Worm (Caenorhabditis elegans) whole organism, L1 larva: ENCODE results near the gene K11D12.14.

Source experiments
- C04F5.9 ChIP-seq: sonication (generic microtip); optimal IDR thresholded peaks from 2 replicates; lab custom pipeline; 2016; ENCODE audit warnings: missing genetic modification characterization, missing compliant biosample characterization
- C16A3.4 ChIP-seq: fragments of 150-350 bp; optimal IDR thresholded peaks from 2 replicates; lab custom pipeline; 2014; ENCODE audit warnings: missing biosample characterization, missing genetic modification characterization
- F16B12.6 ChIP-seq: fragments of 150-350 bp; optimal IDR thresholded peaks from 2 replicates; lab custom pipeline; 2014; ENCODE audit warnings: missing biosample characterization, missing genetic modification characterization
- alr-1 ChIP-seq: fragments of 200-800 bp; sonication (Bioruptor generic); optimal IDR thresholded peaks from 2 replicates; lab custom pipeline; 2018; ENCODE audit warnings: borderline replicate concordance, mild to moderate bottlenecking, missing genetic modification characterization, missing compliant biosample characterization
- aly-2 ChIP-seq: fragments of 150-350 bp; optimal IDR thresholded peaks from 2 replicates; lab custom pipeline; 2014; ENCODE audit warnings: missing biosample characterization, missing genetic modification characterization
- ama-1 ChIP-seq: fragments of 150-350 bp; optimal IDR thresholded peaks from 2 replicates; lab custom pipeline; 2014
- blmp-1 ChIP-seq: fragments of 150-350 bp; optimal IDR thresholded peaks from 2 replicates; lab custom pipeline; 2014; ENCODE audit warnings: missing biosample characterization, missing genetic modification characterization
- ceh-8 ChIP-seq: fragments of 200-800 bp; sonication (Bioruptor generic); optimal IDR thresholded peaks from 2 replicates; lab custom pipeline; 2018; ENCODE audit warnings: mild to moderate bottlenecking, missing genetic modification characterization, moderate library complexity, missing compliant biosample characterization
- ceh-82 ChIP-seq, 3 experiments: fragments of 150-350 bp in 1 of 3; sonication (generic microtip) in 2 of 3; optimal IDR thresholded peaks; 2 replicates each; lab custom pipeline; 2014 to 2017; ENCODE audit warnings: missing biosample characterization in 3 of 3, missing genetic modification characterization in 3 of 3
- ceh-88 ChIP-seq: fragments of 200-800 bp; sonication (Bioruptor generic); IDR thresholded peaks from 2 replicates; pipeline ENCODE4 v1.3.6; 2022; ENCODE audit warnings: missing genetic modification characterization, missing compliant biosample characterization
- ceh-90 ChIP-seq: sonication (generic microtip); optimal IDR thresholded peaks from 2 replicates; lab custom pipeline; 2016; ENCODE audit warnings: missing genetic modification characterization, missing compliant biosample characterization
- ces-1 ChIP-seq: fragments of 150-350 bp; optimal IDR thresholded peaks from 2 replicates; lab custom pipeline; 2014; ENCODE audit warnings: missing biosample characterization, missing genetic modification reagents, missing genetic modification characterization
- dpl-1 ChIP-seq, 3 experiments: fragments of 150-350 bp in 2 of 3; sonication (generic microtip) in 1 of 3; optimal IDR thresholded peaks; 2 replicates each; lab custom pipeline; 2014 to 2017; ENCODE audit warnings: missing biosample characterization in 3 of 3, missing genetic modification characterization in 3 of 3, missing genetic modification reagents in 3 of 3
- efl-1 ChIP-seq, 4 experiments: fragments of 150-350 bp; optimal IDR thresholded peaks in 3 of 4; peaks in 1 of 4; 1 replicate in 1 of 4; 2 replicates in 3 of 4; lab custom pipeline; 2014; ENCODE audit warnings: missing biosample characterization in 2 of 4, missing genetic modification characterization in 2 of 4, missing genetic modification reagents in 2 of 4
- egl-13 ChIP-seq: sonication (generic microtip); optimal IDR thresholded peaks from 2 replicates; lab custom pipeline; 2016; ENCODE audit warnings: missing genotype, missing genetic modification reagents, missing genetic modification characterization, missing compliant biosample characterization
- elt-2 ChIP-seq: sonication (generic microtip); optimal IDR thresholded peaks from 2 replicates; lab custom pipeline; 2016; ENCODE audit warnings: missing genetic modification characterization, mild to moderate bottlenecking, inconsistent platforms, missing compliant biosample characterization, missing genetic modification reagents
- elt-3 ChIP-seq, 6 experiments: fragments of 150-350 bp in 1 of 6; sonication (generic microtip); optimal IDR thresholded peaks; 2 replicates each; lab custom pipeline; 2017 to 2018; ENCODE audit warnings: missing biosample characterization in 6 of 6, missing genetic modification characterization in 6 of 6, inconsistent platforms in 1 of 6
- fos-1 ChIP-seq: fragments of 150-350 bp; optimal IDR thresholded peaks from 2 replicates; lab custom pipeline; 2014; ENCODE audit warnings: missing biosample characterization, missing genetic modification characterization
- grh-1 ChIP-seq: fragments of 200-800 bp; sonication (Bioruptor generic); IDR thresholded peaks from 2 replicates; pipeline ENCODE4 v1.3.6; 2022; ENCODE audit warnings: missing genetic modification reagents, missing genetic modification characterization, missing compliant biosample characterization
- hpl-2 ChIP-seq: fragments of 150-350 bp; optimal IDR thresholded peaks from 2 replicates; lab custom pipeline; 2014; ENCODE audit warnings: missing biosample characterization, missing genetic modification reagents, missing genetic modification characterization
- irx-1 ChIP-seq: sonication (generic microtip); optimal IDR thresholded peaks from 2 replicates; lab custom pipeline; 2016; ENCODE audit warnings: missing genetic modification characterization, missing compliant biosample characterization
- isw-1 ChIP-seq: fragments of 200-800 bp; sonication (Bioruptor generic); IDR thresholded peaks from 2 replicates; pipeline ENCODE4 v1.3.6; 2022; ENCODE audit warnings: missing genetic modification characterization, missing compliant biosample characterization
- jun-1 ChIP-seq: fragments of 150-350 bp; optimal IDR thresholded peaks from 2 replicates; lab custom pipeline; 2014; ENCODE audit warnings: missing biosample characterization, missing genetic modification reagents, missing genetic modification characterization
- lin-14 ChIP-seq: fragments of 200-800 bp; sonication (Bioruptor generic); optimal IDR thresholded peaks from 2 replicates; lab custom pipeline; 2018; ENCODE audit warnings: mild to moderate bottlenecking, missing genetic modification characterization, moderate library complexity, missing compliant biosample characterization
- lin-35 ChIP-seq, 2 experiments: fragments of 150-350 bp; optimal IDR thresholded peaks; 2 replicates each; lab custom pipeline; 2014; ENCODE audit warnings: missing biosample characterization in 2 of 2, missing genetic modification characterization in 2 of 2, missing genetic modification reagents in 2 of 2
- lin-39 ChIP-seq: fragments of 150-350 bp; optimal IDR thresholded peaks from 2 replicates; lab custom pipeline; 2014; ENCODE audit warnings: missing biosample characterization, missing genetic modification reagents, missing genetic modification characterization
- lsy-2 ChIP-seq, 2 experiments: fragments of 150-350 bp; optimal IDR thresholded peaks; 2 replicates each; lab custom pipeline; 2014; ENCODE audit warnings: missing biosample characterization in 2 of 2, missing genetic modification characterization in 2 of 2
- mdl-1 ChIP-seq, 2 experiments: fragments of 150-350 bp; optimal IDR thresholded peaks; 2 replicates each; lab custom pipeline; 2014 to 2017; ENCODE audit warnings: missing biosample characterization in 2 of 2, missing genetic modification characterization in 2 of 2, inconsistent platforms in 1 of 2
- mep-1 ChIP-seq: fragments of 150-350 bp; optimal IDR thresholded peaks from 2 replicates; lab custom pipeline; 2014; ENCODE audit warnings: missing biosample characterization, missing genetic modification characterization
- nhr-11 ChIP-seq: fragments of 150-350 bp; optimal IDR thresholded peaks from 2 replicates; lab custom pipeline; 2014; ENCODE audit warnings: missing biosample characterization, missing genetic modification characterization
- nhr-19 ChIP-seq: fragments of 200-800 bp; sonication (Bioruptor generic); conservative IDR thresholded peaks from 2 replicates; pipeline ENCODE4 v1.3.6; 2022; ENCODE audit warnings: missing genetic modification characterization, missing compliant biosample characterization
- nhr-20 ChIP-seq: sonication (generic microtip); optimal IDR thresholded peaks from 2 replicates; lab custom pipeline; 2016; ENCODE audit warnings: mild to moderate bottlenecking, missing genetic modification characterization, missing compliant biosample characterization
- nhr-237 ChIP-seq: fragments of 150-350 bp; optimal IDR thresholded peaks from 2 replicates; lab custom pipeline; 2014; ENCODE audit warnings: missing biosample characterization, missing genetic modification characterization
- nhr-28 ChIP-seq: fragments of 150-350 bp; optimal IDR thresholded peaks from 2 replicates; lab custom pipeline; 2014; ENCODE audit warnings: missing biosample characterization, missing genetic modification characterization
- nhr-47 ChIP-seq: sonication (generic microtip); optimal IDR thresholded peaks from 2 replicates; lab custom pipeline; 2016; ENCODE audit warnings: mild to moderate bottlenecking, missing genetic modification characterization, moderate library complexity, missing compliant biosample characterization
- nhr-71 ChIP-seq: sonication (generic microtip); optimal IDR thresholded peaks from 2 replicates; lab custom pipeline; 2016; ENCODE audit warnings: mild to moderate bottlenecking, missing genetic modification characterization, moderate library complexity, missing compliant biosample characterization
- nhr-84 ChIP-seq: sonication (generic microtip); optimal IDR thresholded peaks from 2 replicates; lab custom pipeline; 2017; ENCODE audit warnings: missing biosample characterization, missing genetic modification characterization
- nhr-85 ChIP-seq: sonication (generic microtip); peaks from one replicate; lab custom pipeline; 2016; ENCODE audit warnings: missing genetic modification characterization, inconsistent platforms, missing compliant biosample characterization
- nhr-90 ChIP-seq: sonication (generic microtip); optimal IDR thresholded peaks from 2 replicates; lab custom pipeline; 2016; ENCODE audit warnings: mild to moderate bottlenecking, missing genetic modification characterization, missing compliant biosample characterization; ENCODE audit not compliant: poor library complexity
- rnt-1 ChIP-seq: sonication (generic microtip); optimal IDR thresholded peaks from 2 replicates; lab custom pipeline; 2016; ENCODE audit warnings: mild to moderate bottlenecking, missing genetic modification characterization, moderate library complexity, missing compliant biosample characterization
- skn-1 ChIP-seq: fragments of 150-350 bp; optimal IDR thresholded peaks from 2 replicates; lab custom pipeline; 2014; ENCODE audit warnings: missing biosample characterization, missing genetic modification characterization
- snpc-4 ChIP-seq: fragments of 150-350 bp; optimal IDR thresholded peaks from 2 replicates; lab custom pipeline; 2014; ENCODE audit warnings: missing biosample characterization, missing genetic modification characterization
- snu-23 ChIP-seq: sonication (generic microtip); optimal IDR thresholded peaks from 2 replicates; lab custom pipeline; 2016; ENCODE audit warnings: missing genetic modification characterization, missing compliant biosample characterization
- swsn-7 ChIP-seq: sonication (generic microtip); optimal IDR thresholded peaks from 2 replicates; lab custom pipeline; 2016; ENCODE audit warnings: missing genetic modification characterization, missing compliant biosample characterization
- tlp-1 ChIP-seq: fragments of 150-350 bp; optimal IDR thresholded peaks from 2 replicates; lab custom pipeline; 2014; ENCODE audit warnings: missing biosample characterization, missing genetic modification characterization
- unc-130 ChIP-seq: fragments of 150-350 bp; optimal IDR thresholded peaks from 2 replicates; lab custom pipeline; 2017; ENCODE audit warnings: missing biosample characterization, missing genetic modification characterization, inconsistent platforms
- unc-98 ChIP-seq: fragments of 200-800 bp; sonication (Bioruptor generic); IDR thresholded peaks from 2 replicates; pipeline ENCODE4 v1.3.6; 2022; ENCODE audit warnings: missing genetic modification characterization, missing compliant biosample characterization
- zip-4 ChIP-seq: fragments of 200-800 bp; sonication (Bioruptor generic); optimal IDR thresholded peaks from 2 replicates; lab custom pipeline; 2018; ENCODE audit warnings: mild to moderate bottlenecking, missing genetic modification characterization, moderate library complexity, missing compliant biosample characterization
- ztf-11 ChIP-seq, 2 experiments: sonication (generic microtip); optimal IDR thresholded peaks; 2 replicates each; lab custom pipeline; 2016 to 2017; ENCODE audit warnings: missing genetic modification characterization in 2 of 2, missing biosample characterization in 1 of 2, missing compliant biosample characterization in 1 of 2

Gene K11D12.14

DNA sequence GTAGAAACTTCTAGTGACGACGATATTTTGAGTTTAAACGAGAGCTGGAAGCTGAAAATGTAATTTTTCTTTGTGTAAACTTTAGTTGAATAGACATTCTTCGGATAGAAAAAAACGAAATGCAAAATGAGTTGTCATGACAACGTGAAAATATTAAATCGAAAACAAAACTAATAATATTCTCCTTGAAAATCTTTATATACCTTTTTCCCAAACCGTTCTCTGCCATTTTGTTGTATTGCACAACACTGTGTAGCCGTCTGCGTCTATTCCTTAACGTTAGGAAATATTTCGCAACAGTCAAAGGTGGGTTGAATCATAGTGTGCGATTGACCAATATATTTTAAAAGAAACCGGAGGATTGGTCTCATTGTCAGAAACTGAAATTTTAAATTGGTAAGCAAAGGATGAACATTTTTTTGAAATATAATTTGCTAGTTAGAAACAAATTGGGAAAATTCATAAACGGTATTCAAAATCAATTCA, 31.5 kb downstream of the K11D12.14 start, which contains the start of gene Y58A7A.3:
Gene Y58A7A.3 (minus strand): TSS at position 51 of the 486 bp plus-strand sequence.
- TF ChIP-seq ceh-82 (tag; optimal IDR thresholded peaks at IDR 0.05; lab: Kevin White, UChicago), result peak in 2 of 3 experiments; percentile 12 to 71
- TF ChIP-seq ztf-11 (tag; optimal IDR thresholded peaks at IDR 0.05; lab: Kevin White, UChicago), result no peak
- TF ChIP-seq ceh-8, result no peak
- no peak for TF ChIP-seq alr-1 (tag; lab: Kevin White, UChicago)
- peak; percentile 31 for TF ChIP-seq nhr-47 (tag; lab: Kevin White, UChicago)
- peak; percentile 64 for TF ChIP-seq hpl-2 (GFP tag; lab: Kevin White, UChicago)
- no peak for TF ChIP-seq C04F5.9 (tag; lab: Kevin White, UChicago)
- TF ChIP-seq F16B12.6 (tag; lab: Kevin White, UChicago), result peak; percentile 20
- TF ChIP-seq grh-1, result no peak
- TF ChIP-seq nhr-237 (tag; lab: Kevin White, UChicago), result peak; percentile 61
- TF ChIP-seq egl-13 (tag; lab: Kevin White, UChicago), result no peak
- TF ChIP-seq elt-2 (tag; lab: Kevin White, UChicago), result no peak
- no peak for TF ChIP-seq ceh-90
- TF ChIP-seq tlp-1 (tag; lab: Kevin White, UChicago), result no peak
- TF ChIP-seq swsn-7 (tag; lab: Kevin White, UChicago), result peak; percentile 31
- TF ChIP-seq jun-1, result peak; percentile 35
- no peak for TF ChIP-seq ces-1 (GFP tag; lab: Kevin White, UChicago)
- TF ChIP-seq nhr-19, result peak; percentile 19; the same call in 1 of the 2 replicates
- peak; percentile 37 for TF ChIP-seq C16A3.4 (tag; lab: Kevin White, UChicago)
- peak; percentile 22 for TF ChIP-seq nhr-11 (tag; lab: Kevin White, UChicago)
- TF ChIP-seq efl-1 (optimal IDR thresholded peaks at IDR 0.05; lab: Kevin White, UChicago), result peak; percentile 36 to 60
- TF ChIP-seq efl-1 (GFP tag; optimal IDR thresholded peaks at IDR 0.05 in 1 of 2; lab: Kevin White, UChicago), result peak in 1 of 2 experiments; percentile 39
- peak; percentile 93 for TF ChIP-seq skn-1
- TF ChIP-seq lsy-2 (tag; optimal IDR thresholded peaks at IDR 0.05; lab: Kevin White, UChicago), result peak; percentile 9 to 76
- peak in 2 of 6 experiments; percentile 57 to 60 for TF ChIP-seq elt-3 (tag; optimal IDR thresholded peaks at IDR 0.05; lab: Kevin White, UChicago)
- TF ChIP-seq unc-130 (tag; lab: Kevin White, UChicago), result no peak
- no peak for TF ChIP-seq nhr-84
- TF ChIP-seq unc-98, result no peak
- TF ChIP-seq snpc-4 (tag; lab: Kevin White, UChicago), result no peak
- TF ChIP-seq rnt-1 (tag; lab: Kevin White, UChicago), result peak; percentile 15
- peak; percentile 11 for TF ChIP-seq nhr-20 (tag; lab: Kevin White, UChicago)
- TF ChIP-seq snu-23, result peak; percentile 49
- TF ChIP-seq nhr-85 (tag; lab: Kevin White, UChicago), result peak; percentile 52
- TF ChIP-seq isw-1 (GFP tag; lab: Robert Waterston, UW), result peak; percentile 35; the same call in 1 of the 2 replicates
- no peak for TF ChIP-seq ama-1
- peak; percentile 63 for TF ChIP-seq nhr-71
- TF ChIP-seq lin-14, result peak; percentile 77
- TF ChIP-seq ceh-88, result no peak
- peak; percentile 20 for TF ChIP-seq mep-1 (tag; lab: Kevin White, UChicago)
- TF ChIP-seq lin-35 (GFP tag; optimal IDR thresholded peaks at IDR 0.05; lab: Kevin White, UChicago), result peak in 1 of 2 experiments; percentile 71
- TF ChIP-seq mdl-1 (tag; optimal IDR thresholded peaks at IDR 0.05; lab: Kevin White, UChicago), result peak in 1 of 2 experiments; percentile 67
- no peak for TF ChIP-seq aly-2 (tag; lab: Kevin White, UChicago)
- peak; percentile 41 for TF ChIP-seq blmp-1
- TF ChIP-seq lin-39, result no peak
- peak; percentile 96 for TF ChIP-seq zip-4 (GFP tag; lab: Kevin White, UChicago)
- peak; percentile 28 for TF ChIP-seq fos-1
- TF ChIP-seq nhr-28 (tag; lab: Kevin White, UChicago), result no peak
- TF ChIP-seq nhr-90, result peak; percentile 51
- TF ChIP-seq dpl-1 (GFP tag; optimal IDR thresholded peaks at IDR 0.05; lab: Kevin White, UChicago), result peak in 2 of 3 experiments; percentile 21 to 24
- TF ChIP-seq irx-1 (tag; lab: Kevin White, UChicago), result peak; percentile 31
